Worm (Caenorhabditis elegans) whole organism, late embryonic: ENCODE measurements around the gene C17G1.14.

Source experiments
- K02D7.2 ChIP-seq: sonication (generic microtip); optimal IDR thresholded peaks from 2 replicates; lab custom pipeline; 2017; ENCODE audit warnings: mild to moderate bottlenecking, missing genetic modification characterization, missing compliant biosample characterization
- ceh-14 ChIP-seq: sonication (generic microtip); optimal IDR thresholded peaks from 2 replicates; lab custom pipeline; 2016; ENCODE audit warnings: missing genotype, missing genetic modification characterization, missing compliant biosample characterization
- ceh-18 ChIP-seq: sonication (generic microtip); optimal IDR thresholded peaks from 2 replicates; lab custom pipeline; 2016; ENCODE audit warnings: missing genetic modification characterization, missing compliant biosample characterization
- ceh-31 ChIP-seq: sonication (generic microtip); optimal IDR thresholded peaks from 2 replicates; lab custom pipeline; 2016; ENCODE audit warnings: missing genetic modification characterization, missing compliant biosample characterization
- elt-2 ChIP-seq: sonication (generic microtip); optimal IDR thresholded peaks from 2 replicates; lab custom pipeline; 2016; ENCODE audit warnings: missing genetic modification reagents, missing genetic modification characterization, missing compliant biosample characterization
- fkh-10 ChIP-seq: fragments of 150-350 bp; optimal IDR thresholded peaks from 2 replicates; lab custom pipeline; 2014; ENCODE audit warnings: missing biosample characterization, missing genetic modification reagents, missing genetic modification characterization
- hlh-15 ChIP-seq: sonication (generic microtip); optimal IDR thresholded peaks from 2 replicates; lab custom pipeline; 2016; ENCODE audit warnings: missing genetic modification characterization, missing compliant biosample characterization
- hlh-8 ChIP-seq: sonication (generic microtip); optimal IDR thresholded peaks from 2 replicates; lab custom pipeline; 2016; ENCODE audit warnings: missing genotype, missing genetic modification characterization, missing compliant biosample characterization
- unc-3 ChIP-seq, 2 experiments: fragments of 200-800 bp in 1 of 2; sonication (Bioruptor generic) in 1 of 2; sonication (generic microtip) in 1 of 2; conservative IDR thresholded peaks in 1 of 2; optimal IDR thresholded peaks in 1 of 2; 2 replicates each; pipeline versions ENCODE4 v1.3.6 to Lab custom; 2016 to 2022; ENCODE audit warnings: missing compliant biosample characterization in 2 of 2, missing genetic modification characterization in 2 of 2, missing genetic modification reagents in 1 of 2

C17G1.14 gene

DNA sequence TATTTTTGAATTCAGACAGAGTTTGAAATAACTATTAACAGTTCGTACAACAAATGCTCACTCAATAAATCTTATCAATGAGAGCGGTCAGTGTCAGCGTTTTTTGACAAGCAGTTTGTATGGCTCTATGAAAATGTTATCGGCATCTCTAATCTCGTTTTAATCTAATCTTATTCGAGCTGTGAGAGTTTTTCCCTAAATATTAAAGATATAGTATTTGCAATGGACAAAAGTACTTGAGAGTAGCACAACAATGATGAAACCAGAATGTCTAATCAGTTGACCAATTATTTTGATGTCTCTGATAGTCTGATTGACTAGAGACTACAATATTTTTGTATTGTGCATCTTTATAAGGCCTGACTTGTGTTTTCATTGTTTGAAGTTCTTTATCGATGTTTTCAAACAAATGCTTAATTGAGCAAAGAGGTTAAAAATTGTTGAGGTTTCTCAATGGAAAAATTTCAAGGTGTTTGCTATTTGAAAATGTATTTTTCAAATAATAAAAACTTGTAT is 46.3 kb downstream of the C17G1.14 start, which contains the start of gene F19C6.5:
TSS of gene F19C6.5 (minus strand) at position 51 of the 516 bp plus-strand sequence.
- TF ChIP-seq elt-2 = peak; percentile 44
- TF ChIP-seq unc-3 (GFP tag; conservative IDR thresholded peaks at IDR 0.05; lab: Robert Waterston, UW) = no peak
- TF ChIP-seq unc-3 (tag; optimal IDR thresholded peaks at IDR 0.05; lab: Kevin White, UChicago) = no peak
- TF ChIP-seq ceh-18 (tag; lab: Kevin White, UChicago) = no peak
- no peak for TF ChIP-seq hlh-15
- TF ChIP-seq K02D7.2 (tag; lab: Kevin White, UChicago) = no peak
- TF ChIP-seq, all 69 proteins: peak for 1

DNA sequence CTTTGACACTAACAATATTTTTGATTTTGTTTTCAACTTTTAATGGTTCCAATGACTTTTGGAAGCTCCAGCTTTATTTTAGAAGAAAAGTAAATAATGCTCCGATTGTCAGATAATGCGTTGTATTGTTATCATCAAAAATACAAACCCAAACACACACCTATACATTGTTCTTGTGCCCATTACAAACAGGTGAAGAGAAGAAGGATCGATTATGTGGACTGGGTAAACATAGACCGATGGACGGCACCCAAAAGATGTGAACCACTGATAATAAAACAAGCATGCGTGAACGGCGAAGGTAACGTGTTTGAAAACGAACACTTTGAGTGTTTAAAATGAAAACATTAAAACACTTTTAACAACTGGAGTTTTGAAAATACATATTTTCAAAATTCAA is 48.6 kb downstream of the C17G1.14 start:
- peak; percentile 65 for TF ChIP-seq elt-2
- TF ChIP-seq ceh-14 (tag; lab: Kevin White, UChicago) = no peak
- no peak for TF ChIP-seq fkh-10

DNA sequence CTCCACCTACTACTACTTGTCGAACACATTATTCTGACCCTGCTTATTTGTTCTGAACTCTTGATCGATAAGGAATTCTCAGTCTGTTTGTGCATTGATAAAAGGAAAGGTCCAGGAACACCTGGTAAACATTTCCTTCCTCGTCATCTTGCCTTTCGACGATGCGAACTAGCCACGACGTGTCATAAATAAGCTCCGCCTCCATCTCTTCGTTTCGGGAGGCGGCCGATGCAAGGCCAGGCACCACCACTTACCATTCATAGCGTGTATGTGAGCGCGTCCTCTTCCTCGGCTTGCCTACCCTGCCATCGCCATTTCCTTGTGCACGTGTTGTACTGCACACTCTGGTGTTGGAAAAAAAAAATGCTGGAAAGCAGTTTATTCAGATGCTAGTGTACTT is 50.3 kb downstream of the C17G1.14 start:
- TF ChIP-seq elt-2 (peak; percentile 36), hlh-8 (tag; lab: Kevin White, UChicago) (no peak), ceh-31 (peak; percentile 5)
